Fruit fly (Drosophila melanogaster) whole organism, wandering third instar larva: ENCODE measurements around the gene Naa30B.

Experiments
- Abd-B ChIP-seq: fragments of >200 bp; optimal IDR thresholded peaks from 2 replicates; lab custom pipeline; 2017; ENCODE audit warnings: missing biosample characterization, missing genetic modification characterization
- Hr78 ChIP-seq: fragments of >200 bp; optimal IDR thresholded peaks from 2 replicates; lab custom pipeline; 2017; ENCODE audit warnings: missing biosample characterization, missing genetic modification characterization
- brk ChIP-seq: fragments of 200-800 bp; sonication (Bioruptor generic); optimal IDR thresholded peaks from 2 replicates; lab custom pipeline; 2016; ENCODE audit warnings: missing biosample characterization, mild to moderate bottlenecking, missing genetic modification characterization
- h ChIP-seq: fragments of 200-800 bp; sonication (Bioruptor generic); optimal IDR thresholded peaks from 3 replicates; lab custom pipeline; 2016; ENCODE audit warnings: missing biosample characterization, mild to moderate bottlenecking, missing genetic modification characterization
- psq ChIP-seq: fragments of 200-800 bp; sonication (Bioruptor generic); optimal IDR thresholded peaks from 3 replicates; lab custom pipeline; 2017; ENCODE audit warnings: missing biosample characterization, mild to moderate bottlenecking, missing genetic modification characterization, moderate library complexity
- usp ChIP-seq: fragments of >200 bp; optimal IDR thresholded peaks from 2 replicates; lab custom pipeline; 2017; ENCODE audit warnings: missing biosample characterization, missing genetic modification characterization

DNA sequence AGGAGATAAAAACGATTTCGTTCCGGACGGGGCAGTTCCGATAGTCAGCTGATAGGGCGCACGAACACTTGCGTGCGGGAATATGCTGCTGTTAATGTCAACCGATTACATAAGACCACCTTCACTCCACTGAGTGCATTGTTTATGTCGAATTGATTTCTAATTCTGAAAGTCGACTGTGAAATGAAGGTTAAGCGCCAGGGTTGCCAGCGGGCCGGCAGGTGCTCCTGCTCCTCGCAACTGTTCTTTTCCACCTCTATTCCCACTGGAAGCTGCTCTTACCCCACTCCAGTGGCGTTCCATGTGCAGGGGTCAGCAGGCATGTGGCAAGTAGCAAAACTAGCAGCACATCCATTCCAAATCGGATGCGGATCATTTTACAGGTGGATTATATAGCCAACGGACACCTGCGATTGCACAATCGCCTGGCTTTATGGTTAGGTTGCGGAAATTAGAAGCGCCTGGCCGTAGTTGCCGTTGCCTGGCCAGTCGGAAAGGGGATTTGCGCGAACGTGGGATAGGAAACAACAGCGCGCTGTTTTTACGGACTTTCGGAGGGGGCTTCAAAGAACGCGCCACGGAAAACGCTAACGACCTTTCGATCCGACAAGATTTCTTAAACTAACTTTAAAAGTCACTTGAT, 44.9 kb upstream of the Naa30B start, which contains the start of gene cue:
- TF ChIP-seq brk (GFP tag; lab: Kevin White, UChicago): no peak
- peak; percentile 29 for TF ChIP-seq h
- TF ChIP-seq Abd-B (GFP tag; lab: Kevin White, UChicago): no peak
- TF ChIP-seq psq (GFP tag; lab: Kevin White, UChicago): no peak
- TF ChIP-seq Hr78 (GFP tag; lab: Kevin White, UChicago): no peak
- TF ChIP-seq usp: no peak
